Worm (Caenorhabditis elegans) whole organism, L4 larva: ENCODE measurements around the gene srg-21.

Experiments
- F10B5.3 ChIP-seq: sonication (generic microtip); optimal IDR thresholded peaks from 2 replicates; lab custom pipeline; 2016; ENCODE audit warnings: mild to moderate bottlenecking, missing genetic modification characterization, missing compliant biosample characterization
- daf-16 ChIP-seq, 3 experiments: sonication (generic microtip); optimal IDR thresholded peaks; 2 replicates each; lab custom pipeline; 2016 to 2017; ENCODE audit warnings: missing genetic modification characterization in 3 of 3, missing genetic modification reagents in 3 of 3, mild to moderate bottlenecking in 2 of 3, missing compliant biosample characterization in 2 of 3, missing biosample characterization in 1 of 3, moderate library complexity in 1 of 3
- dmd-8 ChIP-seq: fragments of 200-800 bp; sonication (Bioruptor generic); IDR thresholded peaks from 2 replicates; pipeline ENCODE4 v1.3.6; 2022; ENCODE audit warnings: missing genetic modification characterization, missing compliant biosample characterization
- dve-1 ChIP-seq: sonication (generic microtip); optimal IDR thresholded peaks from 2 replicates; lab custom pipeline; 2017; ENCODE audit warnings: antibody characterized with exemption, mild to moderate bottlenecking, missing genetic modification characterization, missing compliant biosample characterization; ENCODE audit not compliant: insufficient read depth
- egl-27 ChIP-seq: sonication (generic microtip); optimal IDR thresholded peaks from 3 replicates; lab custom pipeline; 2017; ENCODE audit warnings: missing biosample characterization, missing genetic modification reagents, missing genetic modification characterization
- fkh-10 ChIP-seq: fragments of 150-350 bp; optimal IDR thresholded peaks from 2 replicates; lab custom pipeline; 2014; ENCODE audit warnings: missing biosample characterization, missing genetic modification reagents, missing genetic modification characterization
- fos-1 ChIP-seq: fragments of 150-350 bp; optimal IDR thresholded peaks from 2 replicates; lab custom pipeline; 2014; ENCODE audit warnings: missing biosample characterization, missing genetic modification characterization
- lim-7 ChIP-seq: fragments of 200-800 bp; sonication (Bioruptor generic); IDR thresholded peaks from 2 replicates; pipeline ENCODE4 v1.3.6; 2022; ENCODE audit warnings: missing genetic modification characterization, missing compliant biosample characterization
- lin-15B ChIP-seq: fragments of 150-350 bp; sonication (generic microtip); optimal IDR thresholded peaks from 3 replicates; lab custom pipeline; 2014; ENCODE audit warnings: missing biosample characterization, missing genetic modification characterization
- mdl-1 ChIP-seq, 2 experiments: fragments of 150-350 bp in 1 of 2; sonication (generic microtip) in 1 of 2; optimal IDR thresholded peaks; 2 replicates each; lab custom pipeline; 2014 to 2017; ENCODE audit warnings: missing biosample characterization in 2 of 2, missing genetic modification characterization in 2 of 2
- pha-4 ChIP-seq, 2 experiments: fragments of 150-350 bp in 1 of 2; fragments of 200-800 bp in 1 of 2; sonication (Bioruptor generic) in 1 of 2; IDR thresholded peaks in 1 of 2; optimal IDR thresholded peaks in 1 of 2; 2 replicates each; pipeline versions ENCODE4 v1.3.6 to Lab custom; 2014 to 2022; ENCODE audit warnings: missing genetic modification characterization in 2 of 2, missing genetic modification reagents in 2 of 2, missing biosample characterization in 1 of 2, missing compliant biosample characterization in 1 of 2
- snpc-4 ChIP-seq: fragments of 150-350 bp; optimal IDR thresholded peaks from 2 replicates; lab custom pipeline; 2014; ENCODE audit warnings: missing biosample characterization, missing genetic modification characterization
- unc-39 ChIP-seq: sonication (generic microtip); optimal IDR thresholded peaks from 2 replicates; lab custom pipeline; 2017; ENCODE audit warnings: missing biosample characterization, missing genetic modification characterization
- ztf-11 ChIP-seq: fragments of 150-350 bp; optimal IDR thresholded peaks from 2 replicates; lab custom pipeline; 2014; ENCODE audit warnings: missing biosample characterization, missing genetic modification characterization

ce11 chrII:3108101-3108500 lies 16.9 kb upstream of the srg-21 start:
- TF ChIP-seq fkh-10 (GFP tag; lab: Kevin White, UChicago) (no peak), dve-1 (tag; lab: Kevin White, UChicago) (no peak), dmd-8 (GFP tag; lab: Robert Waterston, UW) (no peak), snpc-4 (no peak), ztf-11 (tag; lab: Kevin White, UChicago) (no peak), pha-4 (GFP tag; IDR thresholded peaks at IDR 0.05; lab: Robert Waterston, UW) (no peak), pha-4 (tag; optimal IDR thresholded peaks at IDR 0.05; lab: Kevin White, UChicago) (no peak), lim-7 (GFP tag; lab: Robert Waterston, UW) (no peak), F10B5.3 (tag; lab: Kevin White, UChicago) (no peak), lin-15B (tag; lab: Kevin White, UChicago) (no peak), daf-16 (GFP tag; optimal IDR thresholded peaks at IDR 0.05; lab: Kevin White, UChicago) (no peak), daf-16 (tag; optimal IDR thresholded peaks at IDR 0.05; lab: Kevin White, UChicago) (no peak), egl-27 (tag; lab: Kevin White, UChicago) (no peak), fos-1 (no peak), mdl-1 (tag; optimal IDR thresholded peaks at IDR 0.05; lab: Kevin White, UChicago) (no peak), unc-39 (tag; lab: Kevin White, UChicago) (no peak)
